Fruit fly (Drosophila melanogaster) whole organism, embryonic: ENCODE measurements around the gene CG1638.
A peak's percentile ranks its signal among the peaks of the same experiment; 100 is the strongest.

Experiments
- ATbp ChIP-seq: fragments of 200-800 bp; sonication (Bioruptor generic); optimal IDR thresholded peaks from 2 replicates; lab custom pipeline; 2017; ENCODE audit warnings: missing biosample characterization, mild to moderate bottlenecking, missing genetic modification characterization, missing genetic modification reagents
- Abd-B ChIP-seq: fragments of 200-800 bp; sonication (Bioruptor generic); optimal IDR thresholded peaks from 2 replicates; lab custom pipeline; 2018; ENCODE audit warnings: missing biosample characterization, mild to moderate bottlenecking, missing genetic modification characterization, moderate library complexity
- CG10979 ChIP-seq: fragments of 200-800 bp; sonication (Bioruptor generic); optimal IDR thresholded peaks from 2 replicates; lab custom pipeline; 2018; ENCODE audit warnings: missing biosample characterization, mild to moderate bottlenecking, missing genetic modification characterization, moderate library complexity
- CG11085 ChIP-seq: fragments of 200-800 bp; sonication (Bioruptor generic); IDR thresholded peaks from 2 replicates; pipeline ENCODE4 v1.3.6; 2022; ENCODE audit warnings: missing biosample characterization, missing genetic modification characterization
- CG12391 ChIP-seq: fragments of 200-800 bp; sonication (Bioruptor generic); optimal IDR thresholded peaks from 3 replicates; lab custom pipeline; 2018; ENCODE audit warnings: missing biosample characterization, mild to moderate bottlenecking, missing genetic modification characterization, moderate library complexity
- CG13123 ChIP-seq: fragments of 200-800 bp; sonication (Bioruptor generic); optimal IDR thresholded peaks from 2 replicates; lab custom pipeline; 2016; ENCODE audit warnings: missing biosample characterization, missing genetic modification characterization
- CG13296 ChIP-seq: fragments of 200-800 bp; sonication (Bioruptor generic); optimal IDR thresholded peaks from 3 replicates; lab custom pipeline; 2018; ENCODE audit warnings: missing biosample characterization, mild to moderate bottlenecking, missing genetic modification characterization
- CG14441 ChIP-seq: fragments of 200-800 bp; sonication (Bioruptor generic); IDR thresholded peaks from 2 replicates; pipeline ENCODE4 v1.3.6; 2022; ENCODE audit warnings: missing biosample characterization, missing genetic modification characterization
- CG15073 ChIP-seq: fragments of 200-800 bp; sonication (Bioruptor generic); optimal IDR thresholded peaks from 2 replicates; lab custom pipeline; 2016; ENCODE audit warnings: missing biosample characterization, missing genetic modification characterization
- CG16813 ChIP-seq: fragments of 200-800 bp; sonication (Bioruptor generic); IDR thresholded peaks from 3 replicates; pipeline ENCODE4 v1.3.6; 2022; ENCODE audit warnings: missing biosample characterization, missing genetic modification characterization; ENCODE audit not compliant: partially characterized antibody
- CG17385 ChIP-seq: fragments of 200-800 bp; sonication (Bioruptor generic); optimal IDR thresholded peaks from 3 replicates; lab custom pipeline; 2018; ENCODE audit warnings: missing biosample characterization, mild to moderate bottlenecking, missing genetic modification characterization
- CG18011 ChIP-seq: fragments of 200-800 bp; sonication (Bioruptor generic); optimal IDR thresholded peaks from 2 replicates; lab custom pipeline; 2017; ENCODE audit warnings: missing biosample characterization, missing genetic modification characterization, mild to moderate bottlenecking, moderate library complexity, missing genotype
- CG18476 ChIP-seq: fragments of 200-800 bp; sonication (Bioruptor generic); optimal IDR thresholded peaks from 2 replicates; lab custom pipeline; 2016; ENCODE audit warnings: missing biosample characterization, mild to moderate bottlenecking, missing genetic modification characterization
- CG2120 ChIP-seq: fragments of 200-800 bp; sonication (Bioruptor generic); optimal IDR thresholded peaks from 3 replicates; lab custom pipeline; 2016; ENCODE audit warnings: missing biosample characterization, missing genetic modification characterization
- CG2199 ChIP-seq: fragments of 200-800 bp; sonication (Bioruptor generic); IDR thresholded peaks from 3 replicates; pipeline ENCODE4 v1.3.6; 2022; ENCODE audit warnings: missing biosample characterization, missing genetic modification characterization
- CG30020 ChIP-seq: fragments of 200-800 bp; optimal IDR thresholded peaks from 2 replicates; lab custom pipeline; 2019; ENCODE audit warnings: missing biosample characterization, mild to moderate bottlenecking, missing genetic modification characterization, moderate library complexity
- CG4854 ChIP-seq: fragments of 200-800 bp; sonication (Bioruptor generic); optimal IDR thresholded peaks from 2 replicates; lab custom pipeline; 2016; ENCODE audit warnings: missing biosample characterization, missing genetic modification characterization, inconsistent platforms
- CG7271 ChIP-seq: fragments of 200-800 bp; sonication (Bioruptor generic); optimal IDR thresholded peaks from 2 replicates; lab custom pipeline; 2018; ENCODE audit warnings: missing biosample characterization, mild to moderate bottlenecking, missing genetic modification characterization, moderate library complexity
- CG8359 ChIP-seq: fragments of 200-800 bp; sonication (Bioruptor generic); optimal IDR thresholded peaks from 2 replicates; lab custom pipeline; 2017; ENCODE audit warnings: missing biosample characterization, mild to moderate bottlenecking, missing genetic modification characterization, borderline replicate concordance
- CG8478 ChIP-seq: fragments of >200 bp; optimal IDR thresholded peaks from 2 replicates; lab custom pipeline; 2018
- CG9797 ChIP-seq: fragments of 200-800 bp; sonication (Bioruptor generic); optimal IDR thresholded peaks from 3 replicates; lab custom pipeline; 2018; ENCODE audit warnings: missing biosample characterization, mild to moderate bottlenecking, missing genetic modification characterization
- Dip3 ChIP-seq: fragments of 200-800 bp; sonication (Bioruptor generic); optimal IDR thresholded peaks from 3 replicates; lab custom pipeline; 2016; ENCODE audit warnings: missing biosample characterization, missing genetic modification characterization
- HHEX ChIP-seq: fragments of 200-800 bp; sonication (Bioruptor generic); optimal IDR thresholded peaks from 3 replicates; lab custom pipeline; 2017; ENCODE audit warnings: missing biosample characterization, mild to moderate bottlenecking, missing genetic modification characterization, missing genetic modification reagents
- Hand ChIP-seq: fragments of 200-800 bp; sonication (Bioruptor generic); optimal IDR thresholded peaks from 2 replicates; lab custom pipeline; 2017; ENCODE audit warnings: mild to moderate bottlenecking, missing biosample characterization, missing genetic modification reagents, missing genetic modification characterization
- HmgD ChIP-seq: fragments of 200-800 bp; sonication (Bioruptor generic); optimal IDR thresholded peaks from 3 replicates; lab custom pipeline; 2016; ENCODE audit warnings: missing biosample characterization, missing genetic modification characterization
- HmgZ ChIP-seq: fragments of 200-800 bp; sonication (Bioruptor generic); optimal IDR thresholded peaks from 2 replicates; lab custom pipeline; 2018; ENCODE audit warnings: missing biosample characterization, mild to moderate bottlenecking, missing genetic modification characterization
- NC2α ChIP-seq: fragments of 200-800 bp; sonication (Bioruptor generic); optimal IDR thresholded peaks from 2 replicates; lab custom pipeline; 2016; ENCODE audit warnings: missing biosample characterization, missing genetic modification characterization
- NC2β ChIP-seq: fragments of 200-800 bp; sonication (Bioruptor generic); optimal IDR thresholded peaks from 2 replicates; lab custom pipeline; 2016; ENCODE audit warnings: missing biosample characterization, missing genetic modification characterization
- Neu2 ChIP-seq: fragments of 200-800 bp; sonication (Bioruptor generic); optimal IDR thresholded peaks from 3 replicates; lab custom pipeline; 2016; ENCODE audit warnings: missing biosample characterization, missing genetic modification characterization, borderline replicate concordance
- Nf-YA ChIP-seq: fragments of 200-800 bp; sonication (Bioruptor generic); IDR thresholded peaks from 2 replicates; pipeline ENCODE4 v1.3.6; 2022; ENCODE audit warnings: missing biosample characterization, missing genetic modification characterization
- TFAM ChIP-seq: fragments of 200-800 bp; sonication (Bioruptor generic); optimal IDR thresholded peaks from 2 replicates; lab custom pipeline; 2017; ENCODE audit warnings: missing biosample characterization, missing genetic modification characterization, inconsistent platforms
- Vsx1 ChIP-seq: fragments of 200-800 bp; sonication (Bioruptor generic); optimal IDR thresholded peaks from 2 replicates; lab custom pipeline; 2017; ENCODE audit warnings: missing biosample characterization, mild to moderate bottlenecking, missing genetic modification characterization, missing genetic modification reagents
- Xrp1 ChIP-seq: fragments of 200-800 bp; sonication (Bioruptor generic); IDR thresholded peaks from 2 replicates; pipeline ENCODE4 v1.3.6; 2022; ENCODE audit warnings: missing biosample characterization, missing genetic modification characterization
- ato ChIP-seq: fragments of 200-800 bp; sonication (Bioruptor generic); IDR thresholded peaks from 2 replicates; pipeline ENCODE4 v1.3.6; 2022; ENCODE audit warnings: missing biosample characterization, missing genetic modification characterization; ENCODE audit not compliant: partially characterized antibody
- bcd ChIP-seq: fragments of 200-800 bp; sonication (Bioruptor generic); optimal IDR thresholded peaks from 2 replicates; lab custom pipeline; 2017; ENCODE audit warnings: missing biosample characterization, mild to moderate bottlenecking, missing genetic modification characterization
- br ChIP-seq: fragments of >200 bp; optimal IDR thresholded peaks from 2 replicates; lab custom pipeline; 2017
- cas ChIP-seq: fragments of 200-800 bp; sonication (Bioruptor generic); IDR thresholded peaks from 2 replicates; pipeline ENCODE4 v1.3.6; 2022; ENCODE audit warnings: missing biosample characterization, missing genetic modification characterization
- chinmo ChIP-seq: fragments of 200-800 bp; sonication (Bioruptor generic); IDR thresholded peaks from 4 replicates; pipeline ENCODE4 v1.3.6; 2022; ENCODE audit warnings: missing biosample characterization, missing genetic modification characterization; ENCODE audit not compliant: partially characterized antibody
- danr ChIP-seq: fragments of 200-800 bp; sonication (Bioruptor generic); IDR thresholded peaks from 2 replicates; pipeline ENCODE4 v1.3.6; 2022; ENCODE audit warnings: missing biosample characterization, missing genetic modification characterization
- dimm ChIP-seq: fragments of 200-800 bp; sonication (Bioruptor generic); IDR thresholded peaks from 2 replicates; pipeline ENCODE4 v1.3.6; 2022; ENCODE audit warnings: missing biosample characterization, missing genetic modification characterization
- gfzf ChIP-seq: fragments of 200-800 bp; sonication (Bioruptor generic); optimal IDR thresholded peaks from 2 replicates; lab custom pipeline; 2016; ENCODE audit warnings: missing biosample characterization, mild to moderate bottlenecking, missing genetic modification characterization, moderate library complexity
- gsb-n ChIP-seq: fragments of 200-800 bp; sonication (Bioruptor generic); optimal IDR thresholded peaks from 3 replicates; lab custom pipeline; 2018; ENCODE audit warnings: missing biosample characterization, mild to moderate bottlenecking, missing genetic modification characterization
- ham ChIP-seq: fragments of 200-800 bp; sonication (Bioruptor generic); IDR thresholded peaks from 2 replicates; pipeline ENCODE4 v1.3.6; 2022; ENCODE audit warnings: missing biosample characterization, missing genetic modification characterization
- jing ChIP-seq: fragments of 200-800 bp; sonication (Bioruptor generic); optimal IDR thresholded peaks from 2 replicates; lab custom pipeline; 2018; ENCODE audit warnings: missing biosample characterization, mild to moderate bottlenecking, missing genetic modification characterization
- maf-S ChIP-seq: fragments of 200-800 bp; sonication (Bioruptor generic); optimal IDR thresholded peaks from 2 replicates; lab custom pipeline; 2016; ENCODE audit warnings: missing biosample characterization, missing genetic modification characterization
- prd ChIP-seq, 3 experiments: fragments of >200 bp in 2 of 3; fragments of 200-800 bp in 1 of 3; sonication (Bioruptor generic) in 1 of 3; optimal IDR thresholded peaks in 2 of 3; IDR thresholded peaks in 1 of 3; 2 replicates in 2 of 3; 3 replicates in 1 of 3; pipeline versions ENCODE4 v1.3.6 to Lab custom; 2017 to 2022; ENCODE audit warnings: missing biosample characterization in 1 of 3, missing genetic modification characterization in 1 of 3
- psq ChIP-seq: fragments of 200-800 bp; sonication (Bioruptor generic); optimal IDR thresholded peaks from 2 replicates; lab custom pipeline; 2017; ENCODE audit warnings: missing biosample characterization, missing genetic modification characterization
- ro ChIP-seq: fragments of 200-800 bp; sonication (Bioruptor generic); IDR thresholded peaks from 2 replicates; pipeline ENCODE4 v1.3.6; 2022; ENCODE audit warnings: missing biosample characterization, missing genetic modification characterization
- usp ChIP-seq: fragments of >200 bp; optimal IDR thresholded peaks from 2 replicates; lab custom pipeline; 2017; ENCODE audit warnings: missing biosample characterization, missing genetic modification characterization
- wek ChIP-seq: fragments of 200-800 bp; sonication (Bioruptor generic); optimal IDR thresholded peaks from 3 replicates; lab custom pipeline; 2018; ENCODE audit warnings: missing biosample characterization, mild to moderate bottlenecking, missing genetic modification characterization, moderate library complexity

CG1638 gene

DNA sequence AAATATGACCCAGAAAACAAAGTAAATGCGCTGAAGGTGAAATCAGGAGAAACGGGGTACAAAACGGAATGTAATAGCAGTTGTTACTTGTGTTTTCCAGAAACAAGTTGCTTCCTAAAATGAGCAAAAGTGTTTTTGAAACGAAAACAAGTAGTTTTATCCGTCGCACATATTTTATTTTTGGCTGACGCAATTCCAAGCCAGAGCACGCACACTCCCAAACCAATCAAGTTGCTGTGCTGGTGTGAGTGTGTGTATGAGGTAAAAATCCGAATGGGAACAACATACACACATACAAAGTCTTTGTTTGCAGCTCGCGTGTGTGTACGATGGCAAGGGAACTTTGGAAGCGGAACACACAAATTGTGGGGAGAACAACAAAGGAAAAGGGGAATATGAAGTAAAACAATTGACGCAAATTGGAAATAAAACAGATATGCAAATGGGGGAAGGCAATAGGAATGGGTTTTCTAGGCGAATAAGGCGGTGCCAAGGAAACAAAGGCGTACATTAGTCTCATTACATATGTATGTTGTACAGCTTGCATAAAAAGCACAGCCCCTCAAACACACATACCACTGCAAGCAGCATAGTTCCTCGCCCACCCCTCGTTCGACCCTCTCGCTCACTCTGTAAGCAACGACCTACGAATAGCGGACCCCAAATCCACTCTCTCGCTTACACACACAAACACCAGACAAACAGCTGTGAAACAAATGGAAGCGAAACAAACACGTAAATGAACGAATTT, 18.2 kb downstream of the CG1638 start (continued):
- no peak for TF ChIP-seq CG12391 (tag; lab: Kevin White, UChicago)
- no peak for TF ChIP-seq maf-S (GFP tag; lab: Kevin White, UChicago)
- TF ChIP-seq CG4854 (GFP tag; lab: Kevin White, UChicago), result no peak
- no peak for TF ChIP-seq NC2β (GFP tag; lab: Kevin White, UChicago)
- no peak for TF ChIP-seq ro (GFP tag; lab: Robert Waterston, UW)
- TF ChIP-seq Xrp1 (GFP tag; lab: Robert Waterston, UW), result no peak
- no peak for TF ChIP-seq ham
- TF ChIP-seq CG2120 (GFP tag; lab: Kevin White, UChicago), result no peak
- no peak for TF ChIP-seq wek
- TF ChIP-seq Vsx1 (GFP tag; lab: Kevin White, UChicago), result no peak
- peak; percentile 11 for TF ChIP-seq Hand (GFP tag; lab: Kevin White, UChicago)
- TF ChIP-seq CG18476 (GFP tag; lab: Kevin White, UChicago), result no peak
- no peak for TF ChIP-seq CG13296 (GFP tag; lab: Kevin White, UChicago)
- peak; percentile 96 for TF ChIP-seq CG8478 (lab: Kevin White, UChicago)
- no peak for TF ChIP-seq CG9797 (GFP tag; lab: Kevin White, UChicago)
- no peak for TF ChIP-seq CG13123
- TF ChIP-seq CG2199 (GFP tag; lab: Robert Waterston, UW), result no peak
- TF ChIP-seq chinmo, result no peak
- no peak for TF ChIP-seq Neu2 (GFP tag; lab: Kevin White, UChicago)
- TF ChIP-seq CG8359, result no peak
- TF ChIP-seq cas (GFP tag; lab: Robert Waterston, UW), result no peak
- no peak for TF ChIP-seq CG15073 (GFP tag; lab: Kevin White, UChicago)
- no peak for TF ChIP-seq gfzf
- no peak for TF ChIP-seq ato (GFP tag; lab: Robert Waterston, UW)
- no peak for TF ChIP-seq CG30020 (tag; lab: Kevin White, UChicago)
- TF ChIP-seq TFAM (GFP tag; lab: Kevin White, UChicago), result no peak
- no peak for TF ChIP-seq CG17385 (GFP tag; lab: Kevin White, UChicago)
- TF ChIP-seq CG11085 (GFP tag; lab: Robert Waterston, UW), result no peak
- TF ChIP-seq gsb-n, result no peak
- no peak for TF ChIP-seq bcd
- TF ChIP-seq CG14441 (GFP tag; lab: Robert Waterston, UW), result no peak
- TF ChIP-seq br (lab: Kevin White, UChicago), result no peak
- no peak for TF ChIP-seq CG16813 (GFP tag; lab: Robert Waterston, UW)
- TF ChIP-seq Abd-B (GFP tag; lab: Kevin White, UChicago), result no peak
- TF ChIP-seq ATbp (GFP tag; lab: Kevin White, UChicago), result no peak
- peak; percentile 15 for TF ChIP-seq HmgD (GFP tag; lab: Kevin White, UChicago)
- TF ChIP-seq usp (GFP tag; lab: Kevin White, UChicago), result no peak
- no peak for TF ChIP-seq CG7271 (tag; lab: Kevin White, UChicago)
- TF ChIP-seq prd (optimal IDR thresholded peaks at IDR 0.05; lab: Kevin White, UChicago), result no peak
- no peak for TF ChIP-seq prd (GFP tag; IDR thresholded peaks at IDR 0.05; lab: Robert Waterston, UW)
- TF ChIP-seq Dip3 (GFP tag; lab: Kevin White, UChicago), result no peak
- peak; percentile 41 for TF ChIP-seq HmgZ
- no peak for TF ChIP-seq HHEX (GFP tag; lab: Kevin White, UChicago)
- no peak for TF ChIP-seq dimm (GFP tag; lab: Robert Waterston, UW)
- TF ChIP-seq danr (GFP tag; lab: Robert Waterston, UW), result no peak
- no peak for TF ChIP-seq Nf-YA (GFP tag; lab: Robert Waterston, UW)
- no peak for TF ChIP-seq NC2α (GFP tag; lab: Kevin White, UChicago)
- TF ChIP-seq CG10979, result no peak
- no peak for TF ChIP-seq CG18011
- TF ChIP-seq jing (GFP tag; lab: Kevin White, UChicago), result no peak
- TF ChIP-seq psq (GFP tag; lab: Kevin White, UChicago), result no peak
